Worm (Caenorhabditis elegans): ENCODE results near the gene ppat-1.

The ppat-1 gene

DNA sequence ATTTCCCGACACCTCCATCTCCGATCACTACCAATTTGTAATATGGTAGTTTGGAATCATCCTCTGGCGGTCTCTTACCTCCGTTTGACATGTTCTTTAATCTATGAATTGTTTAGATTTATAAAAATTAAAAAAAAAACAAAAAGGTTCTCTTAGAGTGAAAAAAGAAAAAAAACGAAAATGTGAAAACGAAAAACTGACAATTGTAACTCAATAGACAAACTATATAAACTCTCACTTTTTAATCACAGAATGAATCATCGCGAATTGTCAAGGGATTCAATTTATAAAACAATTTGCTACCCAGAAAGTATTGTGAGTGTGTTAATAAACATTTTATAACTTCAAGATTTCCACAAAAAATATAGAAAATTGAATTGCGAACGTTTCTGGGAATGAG is 50.9 kb downstream of the ppat-1 start, which contains the start of gene ras-2:
ras-2 (minus strand) TSS at position 101 of the 400 bp plus-strand sequence.
- TF ChIP-seq M03D4.4 (tag; optimal IDR thresholded peaks at IDR 0.05) (no peak), snpc-4 (tag; optimal IDR thresholded peaks at IDR 0.05) (no peak), blmp-1 (tag; optimal IDR thresholded peaks at IDR 0.05) (no peak), drap-1 (GFP tag; optimal IDR thresholded peaks at IDR 0.05) (no peak), mls-2 (tag; optimal IDR thresholded peaks at IDR 0.05) (no peak), mep-1 (tag; optimal IDR thresholded peaks at IDR 0.05) (no peak), elt-1 (tag; optimal IDR thresholded peaks at IDR 0.05; ENCODE audit: borderline replicate concordance, insufficient read depth) (no peak), lin-32 (GFP tag; optimal IDR thresholded peaks at IDR 0.05) (no peak), lin-13 (tag; optimal IDR thresholded peaks at IDR 0.05) (no peak), pha-4 (tag; optimal IDR thresholded peaks at IDR 0.05) (no peak), sem-2 (GFP tag; optimal IDR thresholded peaks at IDR 0.05) (no peak), ceh-43 (GFP tag; optimal IDR thresholded peaks at IDR 0.05) (no peak), unc-39 (tag; optimal IDR thresholded peaks at IDR 0.05) (no peak), mab-5 (tag; optimal IDR thresholded peaks at IDR 0.05) (no peak), nhr-12 (tag; optimal IDR thresholded peaks at IDR 0.05) (no peak), unc-62 (GFP tag; optimal IDR thresholded peaks at IDR 0.05) (no peak), bed-3 (GFP tag; optimal IDR thresholded peaks at IDR 0.05) (no peak), nhr-237 (tag; optimal IDR thresholded peaks at IDR 0.05) (no peak), ceh-83 (GFP tag; optimal IDR thresholded peaks at IDR 0.05) (no peak)

DNA sequence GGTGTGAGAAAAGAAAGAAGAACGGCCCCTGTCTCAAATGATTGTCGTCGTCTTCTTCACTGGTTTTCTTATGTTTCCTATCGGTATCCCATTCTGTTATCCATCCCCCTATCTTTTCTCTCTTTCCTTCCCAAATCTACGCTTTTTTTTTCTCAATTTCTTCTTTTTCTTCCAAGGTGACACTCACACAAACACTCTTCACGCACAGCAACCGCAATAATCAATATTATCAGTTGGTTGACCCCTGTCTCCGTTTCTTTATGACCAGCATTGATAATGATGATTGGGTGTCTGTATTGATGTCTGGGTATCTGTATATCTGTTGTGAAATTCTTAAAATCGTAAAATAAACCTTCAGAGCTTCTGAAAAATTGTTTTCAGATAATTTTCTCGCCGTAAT is 51.7 kb downstream of the ppat-1 start:
- no peak for TF ChIP-seq nhr-2 (tag; optimal IDR thresholded peaks at IDR 0.05)
- TF ChIP-seq nhr-28 (tag; optimal IDR thresholded peaks at IDR 0.05): no peak
- no peak for TF ChIP-seq ceh-83 (GFP tag; optimal IDR thresholded peaks at IDR 0.05)
- no peak for TF ChIP-seq sptf-1 (tag; optimal IDR thresholded peaks at IDR 0.05)
- no peak for TF ChIP-seq elt-1 (tag; optimal IDR thresholded peaks at IDR 0.05; ENCODE audit: borderline replicate concordance, insufficient read depth)
- no peak for TF ChIP-seq unc-39 (tag; optimal IDR thresholded peaks at IDR 0.05)
- no peak for TF ChIP-seq hlh-1 (tag; optimal IDR thresholded peaks at IDR 0.05)
- TF ChIP-seq nhr-76 (tag; optimal IDR thresholded peaks at IDR 0.05): no peak
- TF ChIP-seq sem-2 (GFP tag; optimal IDR thresholded peaks at IDR 0.05): no peak

Measured in whole organism, mixed stage, embryonic.